Worm (Caenorhabditis elegans) whole organism, mixed stage, embryonic: ENCODE results near the gene sra-33.

Experiments used
- M03D4.4 ChIP-seq: sonication (generic microtip); optimal IDR thresholded peaks from 2 replicates; lab custom pipeline; 2017; ENCODE audit warnings: mild to moderate bottlenecking, missing genetic modification characterization, missing compliant biosample characterization
- bed-3 ChIP-seq: fragments of 200-800 bp; sonication (Bioruptor generic); optimal IDR thresholded peaks from 3 replicates; lab custom pipeline; 2018; ENCODE audit warnings: mild to moderate bottlenecking, missing genetic modification characterization, moderate library complexity, missing compliant biosample characterization
- blmp-1 ChIP-seq: fragments of 150-350 bp; optimal IDR thresholded peaks from 2 replicates; lab custom pipeline; 2014; ENCODE audit warnings: missing biosample characterization, missing genetic modification characterization
- ceh-39 ChIP-seq: fragments of 150-350 bp; optimal IDR thresholded peaks from 2 replicates; lab custom pipeline; 2014; ENCODE audit warnings: missing biosample characterization, missing genetic modification characterization
- ceh-43 ChIP-seq: fragments of 200-800 bp; sonication (Bioruptor generic); optimal IDR thresholded peaks from 2 replicates; lab custom pipeline; 2018; ENCODE audit warnings: mild to moderate bottlenecking, missing genetic modification characterization, moderate library complexity, missing compliant biosample characterization
- ceh-83 ChIP-seq: fragments of 200-800 bp; sonication (Bioruptor generic); optimal IDR thresholded peaks from 2 replicates; lab custom pipeline; 2018; ENCODE audit warnings: mild to moderate bottlenecking, missing genetic modification characterization, missing compliant biosample characterization
- ces-1 ChIP-seq: fragments of 150-350 bp; optimal IDR thresholded peaks from 2 replicates; lab custom pipeline; 2014; ENCODE audit warnings: missing biosample characterization, missing genetic modification reagents, missing genetic modification characterization
- cnd-1 ChIP-seq: fragments of 200-800 bp; sonication (Bioruptor generic); optimal IDR thresholded peaks from 2 replicates; lab custom pipeline; 2018; ENCODE audit warnings: mild to moderate bottlenecking, missing genetic modification characterization, missing compliant biosample characterization
- drap-1 ChIP-seq: fragments of 200-800 bp; sonication (Bioruptor generic); optimal IDR thresholded peaks from 3 replicates; lab custom pipeline; 2018; ENCODE audit warnings: mild to moderate bottlenecking, missing genetic modification characterization, missing compliant biosample characterization
- elt-3 ChIP-seq: fragments of 150-350 bp; optimal IDR thresholded peaks from 2 replicates; lab custom pipeline; 2014; ENCODE audit warnings: missing biosample characterization, missing genetic modification characterization
- flh-1 ChIP-seq: fragments of 200-800 bp; sonication (Bioruptor generic); optimal IDR thresholded peaks from 2 replicates; lab custom pipeline; 2018; ENCODE audit warnings: mild to moderate bottlenecking, missing genetic modification characterization, moderate library complexity, missing compliant biosample characterization
- ham-2 ChIP-seq: fragments of 200-800 bp; sonication (Bioruptor generic); optimal IDR thresholded peaks from 2 replicates; lab custom pipeline; 2018; ENCODE audit warnings: mild to moderate bottlenecking, missing genetic modification characterization, missing compliant biosample characterization
- hlh-1 ChIP-seq: fragments of 150-350 bp; optimal IDR thresholded peaks from 2 replicates; lab custom pipeline; 2014; ENCODE audit warnings: missing biosample characterization, missing genetic modification reagents, missing genetic modification characterization
- lin-13 ChIP-seq: fragments of 150-350 bp; optimal IDR thresholded peaks from 2 replicates; lab custom pipeline; 2014; ENCODE audit warnings: missing biosample characterization, missing genetic modification characterization
- lsy-2 ChIP-seq: fragments of 150-350 bp; optimal IDR thresholded peaks from 2 replicates; lab custom pipeline; 2014; ENCODE audit warnings: missing biosample characterization, missing genetic modification characterization
- mab-5 ChIP-seq: fragments of 150-350 bp; optimal IDR thresholded peaks from 2 replicates; lab custom pipeline; 2014; ENCODE audit warnings: missing biosample characterization, missing genetic modification characterization
- mep-1 ChIP-seq: fragments of 150-350 bp; optimal IDR thresholded peaks from 2 replicates; lab custom pipeline; 2017; ENCODE audit warnings: missing biosample characterization, missing genetic modification reagents, missing genetic modification characterization, inconsistent platforms
- mls-2 ChIP-seq: sonication (generic microtip); optimal IDR thresholded peaks from 2 replicates; lab custom pipeline; 2016; ENCODE audit warnings: mild to moderate bottlenecking, missing genetic modification characterization, moderate library complexity, missing compliant biosample characterization
- nhr-12 ChIP-seq: fragments of 150-350 bp; optimal IDR thresholded peaks from 2 replicates; lab custom pipeline; 2014; ENCODE audit warnings: missing biosample characterization, missing genetic modification characterization
- nhr-2 ChIP-seq: fragments of 150-350 bp; optimal IDR thresholded peaks from 2 replicates; lab custom pipeline; 2014; ENCODE audit warnings: missing biosample characterization, missing genetic modification characterization
- nhr-237 ChIP-seq: fragments of 150-350 bp; optimal IDR thresholded peaks from 2 replicates; lab custom pipeline; 2014; ENCODE audit warnings: missing biosample characterization, missing genetic modification characterization
- nhr-28 ChIP-seq: fragments of 150-350 bp; optimal IDR thresholded peaks from 2 replicates; lab custom pipeline; 2014; ENCODE audit warnings: missing biosample characterization, missing genetic modification characterization
- nhr-76 ChIP-seq: sonication (generic microtip); optimal IDR thresholded peaks from 2 replicates; lab custom pipeline; 2017; ENCODE audit warnings: missing biosample characterization, missing genetic modification characterization
- pha-4 ChIP-seq: fragments of 150-350 bp; optimal IDR thresholded peaks from 2 replicates; lab custom pipeline; 2018; ENCODE audit warnings: missing biosample characterization, missing genetic modification reagents, missing genetic modification characterization
- snpc-4 ChIP-seq: fragments of 150-350 bp; optimal IDR thresholded peaks from 2 replicates; lab custom pipeline; 2014; ENCODE audit warnings: missing biosample characterization, missing genetic modification characterization
- sptf-1 ChIP-seq: sonication (generic microtip); optimal IDR thresholded peaks from 2 replicates; lab custom pipeline; 2017; ENCODE audit warnings: mild to moderate bottlenecking, missing genetic modification characterization, moderate library complexity, missing compliant biosample characterization
- tbx-8 ChIP-seq: fragments of 200-800 bp; sonication (Bioruptor generic); optimal IDR thresholded peaks from 2 replicates; lab custom pipeline; 2018; ENCODE audit warnings: mild to moderate bottlenecking, missing genetic modification characterization, moderate library complexity, missing compliant biosample characterization
- unc-120 ChIP-seq: sonication (generic microtip); optimal IDR thresholded peaks from 2 replicates; lab custom pipeline; 2017; ENCODE audit warnings: missing genetic modification characterization, missing compliant biosample characterization; ENCODE audit not compliant: poor library complexity, severe bottlenecking
- unc-39 ChIP-seq: fragments of 150-350 bp; optimal IDR thresholded peaks from 2 replicates; lab custom pipeline; 2014; ENCODE audit warnings: missing biosample characterization, missing genetic modification characterization
- unc-62 ChIP-seq: fragments of 150-350 bp; optimal IDR thresholded peaks from 2 replicates; lab custom pipeline; 2014; ENCODE audit warnings: missing biosample characterization, missing genetic modification reagents, missing genetic modification characterization
- zip-8 ChIP-seq: fragments of 150-350 bp; optimal IDR thresholded peaks from 2 replicates; lab custom pipeline; 2014; ENCODE audit warnings: missing biosample characterization, missing genetic modification characterization
- ztf-11 ChIP-seq: fragments of 150-350 bp; optimal IDR thresholded peaks from 2 replicates; lab custom pipeline; 2014; ENCODE audit warnings: missing biosample characterization, missing genetic modification characterization

sra-33 gene

DNA sequence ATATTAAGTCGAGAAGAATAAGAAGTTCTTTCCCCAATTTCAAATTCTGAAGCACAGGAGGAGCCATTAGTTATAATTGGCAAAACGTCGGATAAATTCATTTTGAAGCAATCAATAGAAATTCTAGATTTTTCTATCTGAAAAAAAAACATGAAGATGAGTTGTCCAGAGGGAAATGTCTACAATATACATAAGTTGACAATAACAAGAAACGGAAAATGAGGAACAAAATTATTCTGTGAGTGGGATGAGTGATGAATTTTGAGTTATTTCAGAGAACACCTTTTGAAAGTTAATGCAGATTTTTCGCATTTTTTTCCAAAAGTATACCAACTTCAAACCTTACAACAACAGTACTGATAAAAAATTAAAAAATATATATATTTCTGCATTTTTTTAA lies 3.6 kb upstream of the sra-33 start, which contains the start of gene sra-36:
Gene sra-36 (minus strand): TSS at position 101 of the 400 bp plus-strand sequence.
- TF ChIP-seq lsy-2 (no peak), mls-2 (no peak), hlh-1 (tag; lab: Kevin White, UChicago) (no peak), sptf-1 (no peak), mab-5 (tag; lab: Kevin White, UChicago) (no peak), ztf-11 (no peak), nhr-76 (tag; lab: Kevin White, UChicago) (no peak), nhr-2 (no peak), bed-3 (no peak), mep-1 (tag; lab: Kevin White, UChicago) (no peak), flh-1 (GFP tag; lab: Kevin White, UChicago) (no peak), lin-13 (tag; lab: Kevin White, UChicago) (no peak), ces-1 (GFP tag; lab: Kevin White, UChicago) (no peak), nhr-237 (tag; lab: Kevin White, UChicago) (no peak), nhr-12 (tag; lab: Kevin White, UChicago) (no peak), snpc-4 (tag; lab: Kevin White, UChicago) (no peak), nhr-28 (tag; lab: Kevin White, UChicago) (no peak), ceh-83 (GFP tag; lab: Kevin White, UChicago) (no peak)
- TF ChIP-seq, all 35 proteins: peak for 0

- no peak for TF ChIP-seq ces-1 (GFP tag; lab: Kevin White, UChicago)
- no peak for TF ChIP-seq ztf-11
- TF ChIP-seq zip-8 (tag; lab: Kevin White, UChicago) = no peak
- no peak for TF ChIP-seq nhr-2
- no peak for TF ChIP-seq nhr-12 (tag; lab: Kevin White, UChicago)
- TF ChIP-seq pha-4 = no peak
Measured at ce11 chrII:4531880-4532279, 5.2 kb downstream of the sra-33 start, which contains the start of gene sra-32. sra-32 (minus strand) TSS chrII:4531980.

- TF ChIP-seq tbx-8 (GFP tag; lab: Kevin White, UChicago) (no peak), drap-1 (GFP tag; lab: Kevin White, UChicago) (no peak), elt-3 (tag; lab: Kevin White, UChicago) (no peak), bed-3 (no peak), mls-2 (no peak), flh-1 (GFP tag; lab: Kevin White, UChicago) (no peak), zip-8 (tag; lab: Kevin White, UChicago) (no peak), unc-39 (tag; lab: Kevin White, UChicago) (no peak), cnd-1 (tag; lab: Kevin White, UChicago) (no peak), ceh-83 (GFP tag; lab: Kevin White, UChicago) (no peak), M03D4.4 (tag; lab: Kevin White, UChicago) (no peak), ces-1 (GFP tag; lab: Kevin White, UChicago) (no peak), nhr-12 (tag; lab: Kevin White, UChicago) (no peak), lsy-2 (no peak), pha-4 (no peak), nhr-2 (no peak)
Measured at ce11 chrII:4527800-4528199, 9.2 kb downstream of the sra-33 start, which contains the start of gene sra-35. sra-35 (minus strand) TSS chrII:4527900.

DNA sequence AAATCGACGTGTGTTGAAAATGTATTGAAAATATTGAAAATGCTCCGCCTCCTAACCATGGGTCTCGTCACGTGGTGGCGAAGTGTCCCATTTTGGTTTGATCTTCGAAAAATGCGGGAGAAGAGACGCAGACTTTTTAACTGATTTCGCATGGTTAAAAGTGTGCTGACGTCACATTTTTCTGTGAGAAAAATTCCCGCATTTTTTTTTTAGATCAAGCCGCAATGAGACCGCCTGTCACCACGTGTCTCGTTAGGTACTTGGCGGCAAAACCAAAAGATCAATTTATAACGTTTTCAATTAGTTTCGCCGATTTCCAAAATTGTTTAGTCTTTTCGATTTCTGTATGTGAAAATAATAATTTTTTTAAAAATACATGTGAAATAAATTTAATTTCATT lies 11.9 kb downstream of the sra-33 start:
- TF ChIP-seq unc-120 (tag; lab: Kevin White, UChicago) = no peak
- no peak for TF ChIP-seq zip-8 (tag; lab: Kevin White, UChicago)
- TF ChIP-seq drap-1 (GFP tag; lab: Kevin White, UChicago) = no peak
- TF ChIP-seq M03D4.4 (tag; lab: Kevin White, UChicago) = no peak
- no peak for TF ChIP-seq ztf-11
- TF ChIP-seq nhr-2 = no peak
- TF ChIP-seq tbx-8 (GFP tag; lab: Kevin White, UChicago) = no peak
- TF ChIP-seq nhr-76 (tag; lab: Kevin White, UChicago) = no peak
- TF ChIP-seq flh-1 (GFP tag; lab: Kevin White, UChicago) = no peak
- TF ChIP-seq pha-4 = no peak
- no peak for TF ChIP-seq ceh-39 (tag; lab: Kevin White, UChicago)

- TF ChIP-seq unc-120 (tag; lab: Kevin White, UChicago) (no peak), hlh-1 (tag; lab: Kevin White, UChicago) (no peak), elt-3 (tag; lab: Kevin White, UChicago) (no peak), mls-2 (no peak), drap-1 (GFP tag; lab: Kevin White, UChicago) (no peak), ceh-43 (GFP tag; lab: Kevin White, UChicago) (no peak), blmp-1 (tag; lab: Kevin White, UChicago) (no peak), cnd-1 (tag; lab: Kevin White, UChicago) (no peak), unc-62 (GFP tag; lab: Kevin White, UChicago) (no peak), ham-2 (GFP tag; lab: Kevin White, UChicago) (no peak), pha-4 (no peak)
Measured at ce11 chrII:4523122-4523672, 13.8 kb downstream of the sra-33 start, which contains the start of the genes B0304.4 and B0304.2. B0304.4 (minus strand) TSS chrII:4523222. B0304.2 (plus strand) TSS chrII:4523622.
